Fruit fly (Drosophila melanogaster) S2 (cell line): ENCODE measurements around the gene RpS25.
A peak's percentile ranks its signal among the peaks of the same experiment; 100 is the strongest.

Source experiments
- CG8478 ChIP-seq: fragments of >200 bp; optimal IDR thresholded peaks from 2 replicates; lab custom pipeline; 2018
- CTCF ChIP-seq, 2 experiments: fragments of >200 bp; optimal IDR thresholded peaks; 2 replicates each; lab custom pipeline; 2018

The RpS25 gene

dm6 chr3R:11216156-11216630 is at the start of gene RpS25, which contains the start of gene CG4820:
Gene RpS25, minus strand, starts transcription at chr3R:11216287.
Gene CG4820, plus strand, starts transcription at chr3R:11216535.
- TF ChIP-seq CTCF (optimal IDR thresholded peaks at IDR 0.05; lab: Kevin White, UChicago) (peak; percentile 3 to 55), CG8478 (lab: Kevin White, UChicago) (no peak)

- TF ChIP-seq CG8478 (lab: Kevin White, UChicago) (no peak), CTCF (optimal IDR thresholded peaks at IDR 0.05; lab: Kevin White, UChicago) (no peak)
Observed at dm6 chr3R:11263579-11263978, 47.5 kb upstream of the RpS25 start.

dm6 chr3R:11260966-11261530 is 45.0 kb upstream of the RpS25 start:
- TF ChIP-seq CG8478 (lab: Kevin White, UChicago) (no peak), CTCF (optimal IDR thresholded peaks at IDR 0.05; lab: Kevin White, UChicago) (no peak)

dm6 chr3R:11257537-11257936 is 41.5 kb upstream of the RpS25 start:
- TF ChIP-seq CG8478 (lab: Kevin White, UChicago) = no peak
- TF ChIP-seq CTCF (optimal IDR thresholded peaks at IDR 0.05; lab: Kevin White, UChicago) = no peak

- no peak for TF ChIP-seq CTCF (optimal IDR thresholded peaks at IDR 0.05; lab: Kevin White, UChicago)
- no peak for TF ChIP-seq CG8478 (lab: Kevin White, UChicago)
Observed at dm6 chr3R:11254382-11254953, 38.4 kb upstream of the RpS25 start.

- TF ChIP-seq CTCF (optimal IDR thresholded peaks at IDR 0.05; lab: Kevin White, UChicago) (no peak), CG8478 (lab: Kevin White, UChicago) (no peak)
Observed at dm6 chr3R:11253768-11254167, 37.7 kb upstream of the RpS25 start.

dm6 chr3R:11246865-11247264 is 30.8 kb upstream of the RpS25 start:
- TF ChIP-seq CTCF (optimal IDR thresholded peaks at IDR 0.05; lab: Kevin White, UChicago) (no peak), CG8478 (lab: Kevin White, UChicago) (no peak)

dm6 chr3R:11245803-11246202 is 29.7 kb upstream of the RpS25 start:
- TF ChIP-seq CG8478 (lab: Kevin White, UChicago) (no peak), CTCF (optimal IDR thresholded peaks at IDR 0.05; lab: Kevin White, UChicago) (no peak)

- peak; percentile 77 to 82 for TF ChIP-seq CTCF (optimal IDR thresholded peaks at IDR 0.05; lab: Kevin White, UChicago)
- TF ChIP-seq CG8478 (lab: Kevin White, UChicago) = no peak
Observed at dm6 chr3R:11243951-11244660, 28.0 kb upstream of the RpS25 start, which contains the start of the genes CG17734 and CG5214. Gene CG17734, minus strand, starts transcription at chr3R:11243999. Gene CG5214, plus strand, starts transcription at chr3R:11244302.

dm6 chr3R:11243057-11243740 is 27.1 kb upstream of the RpS25 start:
- TF ChIP-seq CG8478 (lab: Kevin White, UChicago) = no peak
- TF ChIP-seq CTCF (optimal IDR thresholded peaks at IDR 0.05; lab: Kevin White, UChicago) = no peak

dm6 chr3R:11240891-11241290 is 24.8 kb upstream of the RpS25 start, which contains the start of the genes scpr-B and scpr-A:
Gene scpr-B, minus strand, starts transcription at chr3R:11240991.
Gene scpr-A, plus strand, starts transcription at chr3R:11241183.
- TF ChIP-seq CTCF (optimal IDR thresholded peaks at IDR 0.05; lab: Kevin White, UChicago) (no peak), CG8478 (lab: Kevin White, UChicago) (no peak)

dm6 chr3R:11237598-11237997 is 21.5 kb upstream of the RpS25 start, which contains the start of gene CG31388:
Gene CG31388, plus strand, starts transcription at chr3R:11237815.
- TF ChIP-seq CTCF (optimal IDR thresholded peaks at IDR 0.05; lab: Kevin White, UChicago) (no peak), CG8478 (lab: Kevin White, UChicago) (no peak)

dm6 chr3R:11236041-11236440 is 20.0 kb upstream of the RpS25 start, which contains the start of gene CG31441:
Gene CG31441, plus strand, starts transcription at chr3R:11236286.
- TF ChIP-seq CTCF (optimal IDR thresholded peaks at IDR 0.05; lab: Kevin White, UChicago) = no peak
- TF ChIP-seq CG8478 (lab: Kevin White, UChicago) = no peak

dm6 chr3R:11234918-11235371 is 18.9 kb upstream of the RpS25 start, which contains the start of the genes Arfip and CG17721:
Gene Arfip, minus strand, starts transcription at chr3R:11235013.
Gene CG17721, plus strand, starts transcription at chr3R:11235140.
- peak in 1 of 2 experiments; percentile 11 for TF ChIP-seq CTCF (optimal IDR thresholded peaks at IDR 0.05; lab: Kevin White, UChicago)
- TF ChIP-seq CG8478 (lab: Kevin White, UChicago) = no peak
